Worm (Caenorhabditis elegans) whole organism, midembryonic: ENCODE results near the gene JC8.16.

Experiments used
- med-1 ChIP-seq: sonication (generic microtip); optimal IDR thresholded peaks from 2 replicates; lab custom pipeline; 2017; ENCODE audit warnings: missing genetic modification characterization, mild to moderate bottlenecking, missing compliant biosample characterization, antibody characterized with exemption, missing genetic modification reagents; ENCODE audit not compliant: insufficient read depth
- ref-1 ChIP-seq: fragments of 200-800 bp; sonication (Bioruptor generic); conservative IDR thresholded peaks from 2 replicates; pipeline ENCODE4 v1.3.6; 2022; ENCODE audit warnings: missing genetic modification reagents, missing genetic modification characterization, missing compliant biosample characterization
- tab-1 ChIP-seq: fragments of 200-800 bp; sonication (Bioruptor generic); IDR thresholded peaks from 2 replicates; pipeline ENCODE4 v1.3.6; 2022; ENCODE audit warnings: missing genetic modification characterization, missing compliant biosample characterization
- ztf-23 ChIP-seq: fragments of 200-800 bp; sonication (Bioruptor generic); IDR thresholded peaks from 2 replicates; pipeline ENCODE4 v1.3.6; 2022; ENCODE audit warnings: missing genetic modification reagents, missing genetic modification characterization, missing compliant biosample characterization
- ztf-29 ChIP-seq: fragments of 200-800 bp; sonication (Bioruptor generic); IDR thresholded peaks from 2 replicates; pipeline ENCODE4 v1.3.6; 2022; ENCODE audit warnings: missing genetic modification reagents, missing genetic modification characterization, missing compliant biosample characterization

ce11 chrIV:13309636-13310035 lies 50.7 kb downstream of the JC8.16 start:
- TF ChIP-seq ztf-29 (GFP tag; lab: Robert Waterston, UW) = no peak
- no peak for TF ChIP-seq ztf-23 (GFP tag; lab: Robert Waterston, UW)
- TF ChIP-seq tab-1 (GFP tag; lab: Robert Waterston, UW) = no peak
- TF ChIP-seq ref-1 (GFP tag; lab: Robert Waterston, UW) = no peak
- TF ChIP-seq med-1 (GFP tag; lab: Kevin White, UChicago) = no peak
